Fruit fly (Drosophila melanogaster): ENCODE data around the gene Gp93.
A peak's percentile ranks its signal among the peaks of the same experiment; 100 is the strongest.

The Gp93 gene

dm6 chr3R:27948421-27948906 is at the start of gene Gp93:
Gene Gp93, plus strand, starts transcription at chr3R:27948711.
- TF ChIP-seq Lpt (GFP tag; optimal IDR thresholded peaks at IDR 0.05) (peak; percentile 16), Sox15 (GFP tag; optimal IDR thresholded peaks at IDR 0.05) (peak; percentile 47), dsx (GFP tag; optimal IDR thresholded peaks at IDR 0.05; ENCODE audit: poor library complexity, severe bottlenecking) (peak; percentile 29), Blimp-1 (GFP tag; optimal IDR thresholded peaks at IDR 0.05) (no peak), OdsH (GFP tag; optimal IDR thresholded peaks at IDR 0.05) (no peak), pdm3 (GFP tag; optimal IDR thresholded peaks at IDR 0.05) (no peak), Eip93F (GFP tag; optimal IDR thresholded peaks at IDR 0.05) (no peak), CG9139 (GFP tag; optimal IDR thresholded peaks at IDR 0.05) (no peak), CG3032 (tag; optimal IDR thresholded peaks at IDR 0.05) (peak; percentile 71), Eip75B (GFP tag; optimal IDR thresholded peaks at IDR 0.05) (peak; percentile 20), CG11294 (GFP tag; IDR thresholded peaks at IDR 0.05) (peak; percentile 49; the same call in 1 of the 2 replicates), CG6276 (GFP tag; optimal IDR thresholded peaks at IDR 0.05) (no peak), achi (GFP tag; optimal IDR thresholded peaks at IDR 0.05) (no peak), dac (GFP tag; optimal IDR thresholded peaks at IDR 0.05) (no peak), esn (GFP tag; optimal IDR thresholded peaks at IDR 0.05) (peak; percentile 74), fd59A (GFP tag; optimal IDR thresholded peaks at IDR 0.05) (peak; percentile 25), spab (GFP tag; optimal IDR thresholded peaks at IDR 0.05) (no peak), CG8119 (GFP tag; IDR thresholded peaks at IDR 0.05) (peak; percentile 64; the same call in 2 of the 3 replicates), Hr38 (GFP tag; optimal IDR thresholded peaks at IDR 0.05) (no peak), CG34406 (GFP tag; optimal IDR thresholded peaks at IDR 0.05) (peak; percentile 61), salr (GFP tag; optimal IDR thresholded peaks at IDR 0.05) (peak in 1 of 2 experiments; percentile 35), CG31627 (GFP tag; optimal IDR thresholded peaks at IDR 0.05) (peak; percentile 73), CG6792 (GFP tag; optimal IDR thresholded peaks at IDR 0.05) (peak; percentile 49), CG16779 (tag; optimal IDR thresholded peaks at IDR 0.05) (no peak), topi (GFP tag; optimal IDR thresholded peaks at IDR 0.05) (no peak), CG32006 (GFP tag; optimal IDR thresholded peaks at IDR 0.05) (peak; percentile 65), Sox14 (GFP tag; optimal IDR thresholded peaks at IDR 0.05) (peak; percentile 46), CG1621 (tag; optimal IDR thresholded peaks at IDR 0.05) (no peak), CG11762 (GFP tag; optimal IDR thresholded peaks at IDR 0.05; ENCODE audit: insufficient read depth) (no peak), Sox102F (GFP tag; optimal IDR thresholded peaks at IDR 0.05) (no peak), ss (GFP tag; optimal IDR thresholded peaks at IDR 0.05) (no peak), svp (GFP tag) (peak; percentile 79), CG10669 (GFP tag; optimal IDR thresholded peaks at IDR 0.05) (no peak), CG10631 (GFP tag; optimal IDR thresholded peaks at IDR 0.05) (no peak), Ets21C (GFP tag; optimal IDR thresholded peaks at IDR 0.05) (no peak), Eip78C (GFP tag) (peak; percentile 90), acj6 (GFP tag; optimal IDR thresholded peaks at IDR 0.05) (no peak), Gug (GFP tag; IDR thresholded peaks at IDR 0.05) (peak; percentile 46), vri (GFP tag; optimal IDR thresholded peaks at IDR 0.05) (no peak), CG11902 (GFP tag; optimal IDR thresholded peaks at IDR 0.05) (no peak), CG7368 (GFP tag; optimal IDR thresholded peaks at IDR 0.05) (no peak), CG4318 (GFP tag; optimal IDR thresholded peaks at IDR 0.05) (no peak), Ets96B (tag; optimal IDR thresholded peaks at IDR 0.05) (peak; percentile 51), Hr39 (GFP tag; optimal IDR thresholded peaks at IDR 0.05) (no peak), eg (GFP tag; IDR thresholded peaks at IDR 0.05) (peak; percentile 67; the same call in 2 of the 3 replicates), CG6854 (GFP tag; optimal IDR thresholded peaks at IDR 0.05) (peak; percentile 26), cyc (GFP tag; optimal IDR thresholded peaks at IDR 0.05) (peak; percentile 9), Hr4 (GFP tag; optimal IDR thresholded peaks at IDR 0.05) (no peak), lz (GFP tag; optimal IDR thresholded peaks at IDR 0.05) (peak; percentile 61), CG8319 (GFP tag; optimal IDR thresholded peaks at IDR 0.05) (no peak), CG6163 (GFP tag; IDR thresholded peaks at IDR 0.05) (peak; percentile 72), Met (GFP tag; optimal IDR thresholded peaks at IDR 0.05) (no peak)
